Fruit fly (Drosophila melanogaster) whole organism, embryonic: Measurements from ENCODE around the gene Polr1B.

Experiments
- B-H2 ChIP-seq: fragments of 200-800 bp; sonication (Bioruptor generic); optimal IDR thresholded peaks from 2 replicates; lab custom pipeline; 2018; ENCODE audit warnings: missing biosample characterization, mild to moderate bottlenecking, missing genetic modification characterization
- Bteb2 ChIP-seq: fragments of 200-800 bp; sonication (Bioruptor generic); optimal IDR thresholded peaks from 2 replicates; lab custom pipeline; 2016; ENCODE audit warnings: missing biosample characterization, missing genetic modification characterization
- CG10979 ChIP-seq: fragments of 200-800 bp; sonication (Bioruptor generic); optimal IDR thresholded peaks from 2 replicates; lab custom pipeline; 2018; ENCODE audit warnings: missing biosample characterization, mild to moderate bottlenecking, missing genetic modification characterization, moderate library complexity
- CG11247 ChIP-seq: fragments of 200-800 bp; sonication (Bioruptor generic); IDR thresholded peaks from 2 replicates; pipeline ENCODE4 v1.3.6; 2022; ENCODE audit warnings: missing biosample characterization, missing genetic modification characterization
- CG13123 ChIP-seq: fragments of 200-800 bp; sonication (Bioruptor generic); optimal IDR thresholded peaks from 2 replicates; lab custom pipeline; 2016; ENCODE audit warnings: missing biosample characterization, missing genetic modification characterization
- CG15601 ChIP-seq: fragments of 200-800 bp; sonication (Bioruptor generic); optimal IDR thresholded peaks from 3 replicates; lab custom pipeline; 2019; ENCODE audit warnings: missing biosample characterization, mild to moderate bottlenecking, missing genetic modification characterization, moderate library complexity
- CG16815 ChIP-seq: fragments of 200-800 bp; sonication (Bioruptor generic); optimal IDR thresholded peaks from 3 replicates; lab custom pipeline; 2017; ENCODE audit warnings: missing biosample characterization, mild to moderate bottlenecking, missing genetic modification characterization
- CG17186 ChIP-seq: fragments of 200-800 bp; sonication (Bioruptor generic); optimal IDR thresholded peaks from 3 replicates; lab custom pipeline; 2017; ENCODE audit warnings: missing biosample characterization, missing genetic modification reagents, missing genetic modification characterization
- CG18599 ChIP-seq: fragments of 200-800 bp; sonication (Bioruptor generic); optimal IDR thresholded peaks from 3 replicates; lab custom pipeline; 2017; ENCODE audit warnings: missing biosample characterization, missing genetic modification characterization, mild to moderate bottlenecking, moderate library complexity, missing genetic modification reagents
- CG18764 ChIP-seq: fragments of 200-800 bp; sonication (Bioruptor generic); optimal IDR thresholded peaks from 3 replicates; lab custom pipeline; 2016; ENCODE audit warnings: missing biosample characterization, missing genetic modification characterization
- CG2120 ChIP-seq: fragments of 200-800 bp; sonication (Bioruptor generic); optimal IDR thresholded peaks from 3 replicates; lab custom pipeline; 2016; ENCODE audit warnings: missing biosample characterization, missing genetic modification characterization
- CG2712 ChIP-seq: fragments of 200-800 bp; optimal IDR thresholded peaks from 3 replicates; lab custom pipeline; 2019; ENCODE audit warnings: missing biosample characterization, mild to moderate bottlenecking, missing genetic modification characterization, moderate library complexity
- CG2875 ChIP-seq: fragments of 200-800 bp; sonication (Bioruptor generic); optimal IDR thresholded peaks from 2 replicates; lab custom pipeline; 2017; ENCODE audit warnings: missing biosample characterization, mild to moderate bottlenecking, missing genetic modification characterization, missing genetic modification reagents
- CG4854 ChIP-seq: fragments of 200-800 bp; sonication (Bioruptor generic); optimal IDR thresholded peaks from 2 replicates; lab custom pipeline; 2016; ENCODE audit warnings: missing biosample characterization, missing genetic modification characterization, inconsistent platforms
- CG6813 ChIP-seq: fragments of 200-800 bp; sonication (Bioruptor generic); optimal IDR thresholded peaks from 2 replicates; lab custom pipeline; 2017; ENCODE audit warnings: missing biosample characterization, missing genetic modification characterization, mild to moderate bottlenecking, moderate library complexity, missing genetic modification reagents
- CG7839 ChIP-seq: fragments of 200-800 bp; sonication (Bioruptor generic); optimal IDR thresholded peaks from 3 replicates; lab custom pipeline; 2018; ENCODE audit warnings: missing biosample characterization, mild to moderate bottlenecking, missing genetic modification characterization, moderate library complexity
- CG8359 ChIP-seq: fragments of 200-800 bp; sonication (Bioruptor generic); optimal IDR thresholded peaks from 2 replicates; lab custom pipeline; 2017; ENCODE audit warnings: missing biosample characterization, mild to moderate bottlenecking, missing genetic modification characterization, borderline replicate concordance
- CG8765 ChIP-seq: fragments of 200-800 bp; sonication (Bioruptor generic); IDR thresholded peaks from 2 replicates; pipeline ENCODE4 v1.3.6; 2022; ENCODE audit warnings: missing biosample characterization, missing genetic modification characterization
- CG9609 ChIP-seq: fragments of 200-800 bp; sonication (Bioruptor generic); optimal IDR thresholded peaks from 3 replicates; lab custom pipeline; 2016; ENCODE audit warnings: missing biosample characterization, missing genetic modification characterization
- CG9932 ChIP-seq: fragments of 200-800 bp; sonication (Bioruptor generic); IDR thresholded peaks from 2 replicates; pipeline ENCODE4 v1.3.6; 2022; ENCODE audit warnings: missing biosample characterization, missing genetic modification characterization
- Camta ChIP-seq: fragments of 200-800 bp; sonication (Bioruptor generic); optimal IDR thresholded peaks from 2 replicates; lab custom pipeline; 2016; ENCODE audit warnings: missing biosample characterization, missing genetic modification characterization
- CoRest ChIP-seq: fragments of 200-800 bp; sonication (Bioruptor generic); optimal IDR thresholded peaks from 3 replicates; lab custom pipeline; 2018; ENCODE audit warnings: missing biosample characterization, mild to moderate bottlenecking, missing genetic modification characterization, moderate library complexity
- CrebB ChIP-seq: fragments of 200-800 bp; sonication (Bioruptor generic); optimal IDR thresholded peaks from 3 replicates; lab custom pipeline; 2018; ENCODE audit warnings: missing biosample characterization, mild to moderate bottlenecking, missing genetic modification characterization
- D19A ChIP-seq: fragments of 200-800 bp; optimal IDR thresholded peaks from 3 replicates; lab custom pipeline; 2019; ENCODE audit warnings: missing biosample characterization, mild to moderate bottlenecking, missing genetic modification characterization, moderate library complexity
- Dfd ChIP-seq, 2 experiments: fragments of >200 bp; optimal IDR thresholded peaks; 2 replicates each; lab custom pipeline; 2017; ENCODE audit warnings: missing biosample characterization in 2 of 2, missing genetic modification characterization in 2 of 2
- Dip3 ChIP-seq: fragments of 200-800 bp; sonication (Bioruptor generic); optimal IDR thresholded peaks from 3 replicates; lab custom pipeline; 2016; ENCODE audit warnings: missing biosample characterization, missing genetic modification characterization
- Dll ChIP-seq: fragments of 200-800 bp; sonication (Bioruptor generic); IDR thresholded peaks from 4 replicates; pipeline ENCODE4 v1.3.6; 2022; ENCODE audit warnings: missing biosample characterization, missing genetic modification characterization; ENCODE audit not compliant: partially characterized antibody
- Dref ChIP-seq: fragments of 200-800 bp; sonication (Bioruptor generic); IDR thresholded peaks from 2 replicates; pipeline ENCODE4 v1.3.6; 2022; ENCODE audit warnings: missing biosample characterization, missing genetic modification characterization
- Ets65A ChIP-seq: fragments of 200-800 bp; sonication (Bioruptor generic); peaks from one replicate; lab custom pipeline; 2016; ENCODE audit warnings: missing biosample characterization, missing genetic modification characterization
- Hand ChIP-seq: fragments of 200-800 bp; sonication (Bioruptor generic); optimal IDR thresholded peaks from 2 replicates; lab custom pipeline; 2017; ENCODE audit warnings: mild to moderate bottlenecking, missing biosample characterization, missing genetic modification reagents, missing genetic modification characterization
- MBD-R2 ChIP-seq: fragments of 200-800 bp; sonication (Bioruptor generic); IDR thresholded peaks from 2 replicates; pipeline ENCODE4 v1.3.6; 2022; ENCODE audit warnings: missing biosample characterization, missing genetic modification characterization
- MESR4 ChIP-seq: fragments of 200-800 bp; sonication (Bioruptor generic); optimal IDR thresholded peaks from 2 replicates; lab custom pipeline; 2018; ENCODE audit warnings: missing biosample characterization, mild to moderate bottlenecking, missing genetic modification characterization, moderate library complexity
- Myb ChIP-seq: fragments of 200-800 bp; sonication (Bioruptor generic); optimal IDR thresholded peaks from 2 replicates; lab custom pipeline; 2016; ENCODE audit warnings: missing biosample characterization, missing genetic modification characterization
- Poxn ChIP-seq: fragments of 200-800 bp; sonication (Bioruptor generic); IDR thresholded peaks from 2 replicates; pipeline ENCODE4 v1.3.6; 2022; ENCODE audit warnings: missing biosample characterization, missing genetic modification characterization
- Taf1 ChIP-seq: fragments of 200-800 bp; sonication (Bioruptor generic); IDR thresholded peaks from 2 replicates; pipeline ENCODE4 v1.3.6; 2022; ENCODE audit warnings: missing biosample characterization, missing genetic modification characterization
- abd-A ChIP-seq: fragments of 200-800 bp; sonication (Bioruptor generic); optimal IDR thresholded peaks from 3 replicates; lab custom pipeline; 2019; ENCODE audit warnings: missing biosample characterization, mild to moderate bottlenecking, missing genetic modification characterization, moderate library complexity
- ato ChIP-seq: fragments of 200-800 bp; sonication (Bioruptor generic); IDR thresholded peaks from 2 replicates; pipeline ENCODE4 v1.3.6; 2022; ENCODE audit warnings: missing biosample characterization, missing genetic modification characterization; ENCODE audit not compliant: partially characterized antibody
- crc ChIP-seq: fragments of 200-800 bp; sonication (Bioruptor generic); optimal IDR thresholded peaks from 2 replicates; lab custom pipeline; 2016; ENCODE audit warnings: missing biosample characterization, missing genetic modification characterization
- dmrt99B ChIP-seq: fragments of 200-800 bp; sonication (Bioruptor generic); optimal IDR thresholded peaks from 2 replicates; lab custom pipeline; 2018; ENCODE audit warnings: missing biosample characterization, mild to moderate bottlenecking, missing genetic modification characterization, moderate library complexity
- grau ChIP-seq: fragments of 200-800 bp; optimal IDR thresholded peaks from 3 replicates; lab custom pipeline; 2019; ENCODE audit warnings: missing biosample characterization, mild to moderate bottlenecking, missing genetic modification characterization, moderate library complexity
- hbn ChIP-seq: fragments of 200-800 bp; sonication (Bioruptor generic); IDR thresholded peaks from 2 replicates; pipeline ENCODE4 v1.3.6; 2022; ENCODE audit warnings: missing biosample characterization, missing genetic modification characterization; ENCODE audit not compliant: partially characterized antibody
- mirr ChIP-seq: fragments of 200-800 bp; sonication (Bioruptor generic); optimal IDR thresholded peaks from 3 replicates; lab custom pipeline; 2018; ENCODE audit warnings: missing biosample characterization, mild to moderate bottlenecking, missing genetic modification characterization
- nerfin-1 ChIP-seq: fragments of 200-800 bp; sonication (Bioruptor generic); optimal IDR thresholded peaks from 3 replicates; lab custom pipeline; 2019; ENCODE audit warnings: missing biosample characterization, mild to moderate bottlenecking, missing genetic modification characterization, moderate library complexity
- nmo ChIP-seq: fragments of 200-800 bp; sonication (Bioruptor generic); optimal IDR thresholded peaks from 2 replicates; lab custom pipeline; 2018; ENCODE audit warnings: missing biosample characterization, mild to moderate bottlenecking, missing genetic modification characterization, moderate library complexity
- phol ChIP-seq: fragments of 200-800 bp; sonication (Bioruptor generic); optimal IDR thresholded peaks from 3 replicates; lab custom pipeline; 2018; ENCODE audit warnings: missing biosample characterization, mild to moderate bottlenecking, missing genetic modification characterization, moderate library complexity
- sd ChIP-seq: fragments of 200-800 bp; sonication (Bioruptor generic); optimal IDR thresholded peaks from 3 replicates; lab custom pipeline; 2018; ENCODE audit warnings: missing biosample characterization, mild to moderate bottlenecking, missing genetic modification characterization, moderate library complexity
- sna ChIP-seq: fragments of 200-800 bp; sonication (Bioruptor generic); IDR thresholded peaks from 2 replicates; pipeline ENCODE4 v1.3.6; 2022; ENCODE audit warnings: missing biosample characterization, missing genetic modification characterization; ENCODE audit not compliant: partially characterized antibody
- sob ChIP-seq: fragments of 200-800 bp; sonication (Bioruptor generic); IDR thresholded peaks from 2 replicates; pipeline ENCODE4 v1.3.6; 2022; ENCODE audit warnings: missing biosample characterization, missing genetic modification characterization
- stwl ChIP-seq: fragments of 200-800 bp; sonication (Bioruptor generic); optimal IDR thresholded peaks from 3 replicates; lab custom pipeline; 2018; ENCODE audit warnings: missing biosample characterization, mild to moderate bottlenecking, missing genetic modification characterization, moderate library complexity

The Polr1B gene

DNA sequence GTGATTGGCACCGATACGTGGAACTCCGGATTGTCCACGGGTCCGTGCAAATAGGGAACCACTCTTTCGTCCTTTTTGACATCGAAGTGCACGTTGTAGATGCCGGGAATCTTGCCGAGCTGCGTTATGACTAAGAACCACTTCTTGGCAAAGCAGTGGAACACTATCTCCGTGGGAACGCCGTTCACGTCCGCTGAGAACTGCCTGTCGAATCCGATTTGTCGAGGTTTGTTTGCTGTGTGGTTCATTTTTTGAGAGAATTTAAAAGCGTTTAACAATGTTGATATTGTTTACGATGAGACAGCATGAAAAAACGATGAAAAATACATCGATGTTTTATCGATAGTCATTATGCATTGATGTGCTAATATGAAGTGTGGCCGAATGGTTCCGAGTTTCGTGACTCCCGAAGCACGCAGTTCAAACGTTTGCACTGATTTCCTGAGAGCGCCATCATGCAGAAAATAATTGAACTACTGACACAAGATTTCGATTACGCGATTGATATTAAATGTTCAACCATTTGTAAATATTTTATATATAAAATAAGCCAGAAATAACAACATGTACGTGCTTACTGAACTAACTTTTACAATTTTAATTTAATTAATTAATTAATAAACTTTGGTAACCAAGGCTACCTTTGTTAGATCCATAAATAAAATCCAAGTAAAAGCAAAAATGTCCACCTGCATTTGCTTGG lies 17.2 kb downstream of the Polr1B start, which contains the start of the genes CG11885 and CG13692 (continued):
- TF ChIP-seq sob (GFP tag; lab: Robert Waterston, UW) (peak; percentile 60), ato (peak; percentile 97), Dip3 (GFP tag; lab: Kevin White, UChicago) (no peak), abd-A (tag; lab: Kevin White, UChicago) (peak; percentile 86), CrebB (tag; lab: Kevin White, UChicago) (peak; percentile 73), Camta (GFP tag; lab: Kevin White, UChicago) (peak; percentile 17), nerfin-1 (tag; lab: Kevin White, UChicago) (peak; percentile 24), CG11247 (GFP tag; lab: Robert Waterston, UW) (no peak), stwl (peak; percentile 100), CoRest (tag; lab: Kevin White, UChicago) (peak; percentile 53), CG6813 (no peak), CG8359 (no peak), dmrt99B (tag; lab: Kevin White, UChicago) (peak; percentile 11), MESR4 (GFP tag; lab: Kevin White, UChicago) (peak; percentile 72), Taf1 (GFP tag; lab: Robert Waterston, UW) (no peak), CG18764 (GFP tag; lab: Kevin White, UChicago) (peak; percentile 9), B-H2 (GFP tag; lab: Kevin White, UChicago) (peak; percentile 75), CG18599 (GFP tag; lab: Kevin White, UChicago) (no peak), sna (GFP tag; lab: Robert Waterston, UW) (peak; percentile 99), CG7839 (tag; lab: Kevin White, UChicago) (peak; percentile 47), Bteb2 (peak; percentile 10), mirr (peak; percentile 71), CG15601 (tag; lab: Kevin White, UChicago) (peak; percentile 92), MBD-R2 (GFP tag; lab: Robert Waterston, UW) (peak; percentile 87), CG16815 (GFP tag; lab: Kevin White, UChicago) (no peak), Dfd (GFP tag; optimal IDR thresholded peaks at IDR 0.05; lab: Kevin White, UChicago) (no peak), Dll (peak; percentile 98), CG2712 (peak; percentile 68), CG13123 (GFP tag; lab: Kevin White, UChicago) (no peak), Ets65A (GFP tag; lab: Kevin White, UChicago) (peak; percentile 96), Myb (GFP tag; lab: Kevin White, UChicago) (peak; percentile 69), CG2875 (GFP tag; lab: Kevin White, UChicago) (no peak), phol (peak; percentile 69), nmo (peak; percentile 59), sd (tag; lab: Kevin White, UChicago) (peak; percentile 74), CG8765 (no peak), CG4854 (GFP tag; lab: Kevin White, UChicago) (peak; percentile 13), Hand (GFP tag; lab: Kevin White, UChicago) (no peak), crc (GFP tag; lab: Kevin White, UChicago) (no peak), CG9609 (GFP tag; lab: Kevin White, UChicago) (peak; percentile 0), grau (peak; percentile 57), CG2120 (GFP tag; lab: Kevin White, UChicago) (peak; percentile 51), CG9932 (GFP tag; lab: Robert Waterston, UW) (peak; percentile 74), hbn (GFP tag; lab: Robert Waterston, UW) (peak; percentile 99), CG17186 (GFP tag; lab: Kevin White, UChicago) (peak; percentile 85), Poxn (GFP tag; lab: Robert Waterston, UW) (no peak), CG10979 (tag; lab: Kevin White, UChicago) (peak; percentile 13), D19A (tag; lab: Kevin White, UChicago) (peak; percentile 35), Dref (GFP tag; lab: Robert Waterston, UW) (peak; percentile 96)
